Worm (Caenorhabditis elegans) whole organism, L2 larva: ENCODE results near the gene cima-1.

Experiments used
- Y55F3AM.14 ChIP-seq: fragments of 200-800 bp; sonication (Bioruptor generic); optimal IDR thresholded peaks from 2 replicates; lab custom pipeline; 2018; ENCODE audit warnings: mild to moderate bottlenecking, missing genetic modification characterization, missing compliant biosample characterization
- ama-1 ChIP-seq: fragments of 150-350 bp; optimal IDR thresholded peaks from 2 replicates; lab custom pipeline; 2018; ENCODE audit warnings: inconsistent platforms
- ceh-82 ChIP-seq: fragments of 150-350 bp; optimal IDR thresholded peaks from 2 replicates; lab custom pipeline; 2014; ENCODE audit warnings: missing biosample characterization, missing genetic modification characterization
- elt-1 ChIP-seq: fragments of 150-350 bp; optimal IDR thresholded peaks from 2 replicates; lab custom pipeline; 2014; ENCODE audit warnings: missing biosample characterization, missing genetic modification characterization
- elt-3 ChIP-seq: sonication (generic microtip); optimal IDR thresholded peaks from 2 replicates; lab custom pipeline; 2017; ENCODE audit warnings: missing biosample characterization, missing genetic modification characterization
- lin-39 ChIP-seq: fragments of 150-350 bp; optimal IDR thresholded peaks from 2 replicates; lab custom pipeline; 2014; ENCODE audit warnings: missing biosample characterization, missing genetic modification reagents, missing genetic modification characterization
- mdl-1 ChIP-seq, 2 experiments: fragments of 150-350 bp in 1 of 2; sonication (generic microtip) in 1 of 2; optimal IDR thresholded peaks; 2 replicates each; lab custom pipeline; 2017; ENCODE audit warnings: missing biosample characterization in 2 of 2, missing genetic modification characterization in 2 of 2
- nhr-12 ChIP-seq: fragments of 150-350 bp; optimal IDR thresholded peaks from 2 replicates; lab custom pipeline; 2014; ENCODE audit warnings: missing biosample characterization, missing genetic modification characterization
- nhr-129 ChIP-seq: fragments of 150-350 bp; optimal IDR thresholded peaks from 2 replicates; lab custom pipeline; 2014; ENCODE audit warnings: missing biosample characterization, missing genetic modification characterization
- nhr-25 ChIP-seq: fragments of 150-350 bp; sonication (generic microtip); optimal IDR thresholded peaks from 3 replicates; lab custom pipeline; 2014; ENCODE audit warnings: missing biosample characterization, missing genetic modification characterization
- peb-1 ChIP-seq: fragments of 150-350 bp; optimal IDR thresholded peaks from 2 replicates; lab custom pipeline; 2014; ENCODE audit warnings: missing biosample characterization, missing genetic modification characterization
- snpc-4 ChIP-seq: fragments of 150-350 bp; optimal IDR thresholded peaks from 2 replicates; lab custom pipeline; 2014; ENCODE audit warnings: missing biosample characterization, missing genetic modification characterization

cima-1 gene

ce11 chrIV:7698320-7698719 is 47.1 kb downstream of the cima-1 start, which contains the start of gene flp-13:
Gene flp-13 (minus strand): TSS chrIV:7698420.
- TF ChIP-seq Y55F3AM.14 (no peak), nhr-12 (tag; lab: Kevin White, UChicago) (no peak), elt-1 (no peak), lin-39 (tag; lab: Kevin White, UChicago) (no peak), peb-1 (tag; lab: Kevin White, UChicago) (no peak), snpc-4 (tag; lab: Kevin White, UChicago) (no peak), elt-3 (tag; lab: Kevin White, UChicago) (no peak), ceh-82 (tag; lab: Kevin White, UChicago) (no peak), ama-1 (lab: Kevin White, UChicago) (no peak), mdl-1 (tag; optimal IDR thresholded peaks at IDR 0.05; lab: Kevin White, UChicago) (no peak), nhr-129 (tag; lab: Kevin White, UChicago) (no peak), nhr-25 (tag; lab: Kevin White, UChicago) (no peak)
- TF ChIP-seq, all 48 proteins: peak for 0
